Worm (Caenorhabditis elegans): ENCODE results near the gene F36A4.5.

F36A4.5 gene

ce11 chrIV:4284020-4284419, 18.7 kb downstream of the F36A4.5 start, which contains the start of gene F15E6.6:
Gene F15E6.6 (minus strand): TSS chrIV:4284120.
- TF ChIP-seq ceh-28 (tag; optimal IDR thresholded peaks at IDR 0.05), result no peak
- TF ChIP-seq daf-16 (GFP tag; optimal IDR thresholded peaks at IDR 0.05), result no peak
- peak; percentile 20 for TF ChIP-seq daf-16 (tag; optimal IDR thresholded peaks at IDR 0.05)
- no peak for TF ChIP-seq fos-1 (tag; optimal IDR thresholded peaks at IDR 0.05)

- TF ChIP-seq F44E2.7 (GFP tag; IDR thresholded peaks at IDR 0.05), result no peak
- no peak for TF ChIP-seq ZK337.2 (GFP tag; IDR thresholded peaks at IDR 0.05)
- no peak for TF ChIP-seq gei-8 (GFP tag; optimal IDR thresholded peaks at IDR 0.05)
- TF ChIP-seq nhr-77 (tag; optimal IDR thresholded peaks at IDR 0.05), result peak; percentile 8
- TF ChIP-seq F49E8.2 (tag; optimal IDR thresholded peaks at IDR 0.05; ENCODE audit: borderline replicate concordance), result no peak
- TF ChIP-seq lim-7 (GFP tag; IDR thresholded peaks at IDR 0.05), result no peak
- TF ChIP-seq nhr-25 (tag; optimal IDR thresholded peaks at IDR 0.05; ENCODE audit: borderline replicate concordance, insufficient read depth), result no peak
- TF ChIP-seq dmd-6 (GFP tag; IDR thresholded peaks at IDR 0.05), result peak; percentile 45; the same call in 1 of the 2 replicates
- no peak for TF ChIP-seq nhr-48 (tag; optimal IDR thresholded peaks at IDR 0.05)
- peak; percentile 58 for TF ChIP-seq nhr-28 (tag; optimal IDR thresholded peaks at IDR 0.05)
- TF ChIP-seq snpc-1.2 (GFP tag; IDR thresholded peaks at IDR 0.05), result no peak
- TF ChIP-seq ctbp-1 (GFP tag; IDR thresholded peaks at IDR 0.05), result no peak
- TF ChIP-seq ceh-32 (tag; optimal IDR thresholded peaks at IDR 0.05; ENCODE audit: poor library complexity), result no peak
- no peak for TF ChIP-seq zip-11 (GFP tag; IDR thresholded peaks at IDR 0.05)
- no peak for TF ChIP-seq F26F4.8 (GFP tag; conservative IDR thresholded peaks at IDR 0.05)
- no peak for TF ChIP-seq nhr-76 (tag; optimal IDR thresholded peaks at IDR 0.05)
- no peak for TF ChIP-seq lin-1 (GFP tag; IDR thresholded peaks at IDR 0.05)
- TF ChIP-seq arid-1 (GFP tag; conservative IDR thresholded peaks at IDR 0.05), result no peak
- no peak for TF ChIP-seq F10B5.3 (tag; optimal IDR thresholded peaks at IDR 0.05)
- no peak for TF ChIP-seq ceh-62 (tag; optimal IDR thresholded peaks at IDR 0.05)
- no peak for TF ChIP-seq Y105C5A.15 (GFP tag; IDR thresholded peaks at IDR 0.05)
- TF ChIP-seq mxl-2 (GFP tag; conservative IDR thresholded peaks at IDR 0.05), result no peak
- TF ChIP-seq mep-1 (tag; optimal IDR thresholded peaks at IDR 0.05), result no peak
- TF ChIP-seq php-3 (GFP tag; IDR thresholded peaks at IDR 0.05), result no peak
- peak; percentile 56 for TF ChIP-seq pqm-1 (tag; optimal IDR thresholded peaks at IDR 0.05)
- TF ChIP-seq egl-27 (tag; optimal IDR thresholded peaks at IDR 0.05), result no peak
- no peak for TF ChIP-seq unc-130 (GFP tag; optimal IDR thresholded peaks at IDR 0.05)
- TF ChIP-seq rbr-2 (tag; optimal IDR thresholded peaks at IDR 0.05), result no peak
- TF ChIP-seq lin-13 (GFP tag; optimal IDR thresholded peaks at IDR 0.05), result no peak
- TF ChIP-seq vab-7 (GFP tag; IDR thresholded peaks at IDR 0.05), result no peak
- no peak for TF ChIP-seq Y75B8A.6 (GFP tag; IDR thresholded peaks at IDR 0.05)
- TF ChIP-seq unc-39 (tag; optimal IDR thresholded peaks at IDR 0.05), result no peak
- no peak for TF ChIP-seq ceh-28 (tag; optimal IDR thresholded peaks at IDR 0.05)
- no peak for TF ChIP-seq zfp-3 (GFP tag; conservative IDR thresholded peaks at IDR 0.05)
- no peak for TF ChIP-seq daf-16 (GFP tag; optimal IDR thresholded peaks at IDR 0.05)
- peak; percentile 61 for TF ChIP-seq daf-16 (tag; optimal IDR thresholded peaks at IDR 0.05)
Observed at ce11 chrIV:4284989-4285388, 19.7 kb downstream of the F36A4.5 start.

ce11 chrIV:4288332-4288731, 23.0 kb downstream of the F36A4.5 start, which contains the start of gene srv-4:
Gene srv-4 (minus strand): TSS chrIV:4288432.
- TF ChIP-seq ces-1 (GFP tag; optimal IDR thresholded peaks at IDR 0.05) (no peak), T26A8.4 (GFP tag; IDR thresholded peaks at IDR 0.05) (no peak), pqm-1 (tag; optimal IDR thresholded peaks at IDR 0.05) (no peak), skn-1 (tag; optimal IDR thresholded peaks at IDR 0.05) (no peak)
